Fruit fly (Drosophila melanogaster) whole organism, embryonic: ENCODE data around the gene Hph.

Experiments
- CG10147 ChIP-seq: fragments of 200-800 bp; sonication (Bioruptor generic); optimal IDR thresholded peaks from 2 replicates; lab custom pipeline; 2019; ENCODE audit warnings: missing biosample characterization, mild to moderate bottlenecking, missing genetic modification characterization, moderate library complexity
- CG1024 ChIP-seq: fragments of 200-800 bp; sonication (Bioruptor generic); IDR thresholded peaks from 2 replicates; pipeline ENCODE4 v1.3.6; 2022; ENCODE audit warnings: missing biosample characterization, missing genetic modification characterization
- CG10565 ChIP-seq: fragments of 200-800 bp; sonication (Bioruptor generic); optimal IDR thresholded peaks from 3 replicates; lab custom pipeline; 2016; ENCODE audit warnings: missing biosample characterization, mild to moderate bottlenecking, missing genetic modification characterization
- CG11456 ChIP-seq: fragments of 200-800 bp; sonication (Bioruptor generic); IDR thresholded peaks from 3 replicates; pipeline ENCODE4 v1.3.6; 2022; ENCODE audit warnings: missing biosample characterization, missing genetic modification characterization
- CG11723 ChIP-seq: fragments of 200-800 bp; sonication (Bioruptor generic); optimal IDR thresholded peaks from 2 replicates; lab custom pipeline; 2017; ENCODE audit warnings: missing biosample characterization, mild to moderate bottlenecking, missing genetic modification characterization
- CG12299 ChIP-seq: fragments of 200-800 bp; sonication (Bioruptor generic); optimal IDR thresholded peaks from 2 replicates; lab custom pipeline; 2018; ENCODE audit warnings: missing biosample characterization, mild to moderate bottlenecking, missing genetic modification characterization
- CG12942 ChIP-seq: fragments of 200-800 bp; sonication (Bioruptor generic); optimal IDR thresholded peaks from 3 replicates; lab custom pipeline; 2016; ENCODE audit warnings: missing biosample characterization, missing genetic modification characterization
- CG13123 ChIP-seq: fragments of 200-800 bp; sonication (Bioruptor generic); optimal IDR thresholded peaks from 2 replicates; lab custom pipeline; 2016; ENCODE audit warnings: missing biosample characterization, missing genetic modification characterization
- CG14050 ChIP-seq: fragments of 200-800 bp; sonication (Bioruptor generic); IDR thresholded peaks from 3 replicates; pipeline ENCODE4 v1.3.6; 2022; ENCODE audit warnings: missing biosample characterization, missing genetic modification characterization
- CG14667 ChIP-seq: fragments of 200-800 bp; sonication (Bioruptor generic); IDR thresholded peaks from 2 replicates; pipeline ENCODE4 v1.3.6; 2022; ENCODE audit warnings: missing biosample characterization, missing genetic modification characterization
- CG17328 ChIP-seq: fragments of 200-800 bp; sonication (Bioruptor generic); IDR thresholded peaks from 2 replicates; pipeline ENCODE4 v1.3.6; 2022; ENCODE audit warnings: missing biosample characterization, missing genetic modification characterization
- CG17612 ChIP-seq: fragments of 200-800 bp; sonication (Bioruptor generic); IDR thresholded peaks from 2 replicates; pipeline ENCODE4 v1.3.6; 2022; ENCODE audit warnings: missing biosample characterization, missing genetic modification characterization
- CG18476 ChIP-seq: fragments of 200-800 bp; sonication (Bioruptor generic); optimal IDR thresholded peaks from 2 replicates; lab custom pipeline; 2016; ENCODE audit warnings: missing biosample characterization, mild to moderate bottlenecking, missing genetic modification characterization
- CG18619 ChIP-seq: fragments of 200-800 bp; sonication (Bioruptor generic); optimal IDR thresholded peaks from 3 replicates; lab custom pipeline; 2017; ENCODE audit warnings: missing biosample characterization, mild to moderate bottlenecking, missing genetic modification characterization
- CG18764 ChIP-seq: fragments of 200-800 bp; sonication (Bioruptor generic); optimal IDR thresholded peaks from 3 replicates; lab custom pipeline; 2016; ENCODE audit warnings: missing biosample characterization, missing genetic modification characterization
- CG2116 ChIP-seq: fragments of 200-800 bp; sonication (Bioruptor generic); optimal IDR thresholded peaks from 3 replicates; lab custom pipeline; 2018; ENCODE audit warnings: missing biosample characterization, mild to moderate bottlenecking, missing genetic modification characterization
- CG31365 ChIP-seq: fragments of 200-800 bp; sonication (Bioruptor generic); optimal IDR thresholded peaks from 2 replicates; lab custom pipeline; 2018; ENCODE audit warnings: missing biosample characterization, mild to moderate bottlenecking, missing genetic modification characterization
- CG32532 ChIP-seq: fragments of 200-800 bp; sonication (Bioruptor generic); IDR thresholded peaks from 2 replicates; pipeline ENCODE4 v1.3.6; 2022; ENCODE audit warnings: missing biosample characterization, missing genetic modification characterization
- CG4282 ChIP-seq: fragments of 200-800 bp; sonication (Bioruptor generic); optimal IDR thresholded peaks from 2 replicates; lab custom pipeline; 2016; ENCODE audit warnings: missing biosample characterization, missing genetic modification characterization
- CG4617 ChIP-seq: fragments of 200-800 bp; sonication (Bioruptor generic); optimal IDR thresholded peaks from 3 replicates; lab custom pipeline; 2016; ENCODE audit warnings: missing biosample characterization, missing genetic modification characterization, borderline replicate concordance
- CG4707 ChIP-seq: fragments of 200-800 bp; sonication (Bioruptor generic); optimal IDR thresholded peaks from 2 replicates; lab custom pipeline; 2018; ENCODE audit warnings: missing biosample characterization, mild to moderate bottlenecking, missing genetic modification characterization, moderate library complexity
- CG5245 ChIP-seq: fragments of 200-800 bp; sonication (Bioruptor generic); optimal IDR thresholded peaks from 3 replicates; lab custom pipeline; 2016; ENCODE audit warnings: missing biosample characterization, missing genetic modification characterization
- CG6272 ChIP-seq: fragments of 200-800 bp; sonication (Bioruptor generic); IDR thresholded peaks from 2 replicates; pipeline ENCODE4 v1.3.6; 2022; ENCODE audit warnings: missing biosample characterization, missing genetic modification characterization
- CG6683 ChIP-seq: fragments of 200-800 bp; sonication (Bioruptor generic); optimal IDR thresholded peaks from 2 replicates; lab custom pipeline; 2017; ENCODE audit warnings: missing biosample characterization, mild to moderate bottlenecking, missing genetic modification characterization, missing genetic modification reagents
- CG9215 ChIP-seq: fragments of 200-800 bp; sonication (Bioruptor generic); IDR thresholded peaks from 2 replicates; pipeline ENCODE4 v1.3.6; 2022; ENCODE audit warnings: missing biosample characterization, missing genetic modification characterization
- CG9876 ChIP-seq: fragments of 200-800 bp; sonication (Bioruptor generic); optimal IDR thresholded peaks from 2 replicates; lab custom pipeline; 2016; ENCODE audit warnings: missing biosample characterization, missing genetic modification characterization
- CkIIα-i1 ChIP-seq: fragments of 200-800 bp; sonication (Bioruptor generic); IDR thresholded peaks from 2 replicates; pipeline ENCODE4 v1.3.6; 2022; ENCODE audit warnings: missing biosample characterization, missing genetic modification characterization
- Dad ChIP-seq: fragments of 200-800 bp; sonication (Bioruptor generic); optimal IDR thresholded peaks from 3 replicates; lab custom pipeline; 2016; ENCODE audit warnings: missing biosample characterization, missing genetic modification characterization
- Deaf1 ChIP-seq: fragments of 200-800 bp; optimal IDR thresholded peaks from 3 replicates; lab custom pipeline; 2019; ENCODE audit warnings: missing biosample characterization, mild to moderate bottlenecking, missing genetic modification characterization, moderate library complexity
- Eip74EF ChIP-seq, 2 experiments: fragments of 200-800 bp in 1 of 2; fragments of >200 bp in 1 of 2; sonication (Bioruptor generic) in 1 of 2; optimal IDR thresholded peaks; 2 replicates each; lab custom pipeline; 2017 to 2019; ENCODE audit warnings: missing biosample characterization in 2 of 2, missing genetic modification characterization in 2 of 2, mild to moderate bottlenecking in 1 of 2, moderate library complexity in 1 of 2
- H15 ChIP-seq: fragments of 200-800 bp; sonication (Bioruptor generic); IDR thresholded peaks from 3 replicates; pipeline ENCODE4 v1.3.6; 2022; ENCODE audit warnings: missing biosample characterization, missing genetic modification characterization
- Hr3 ChIP-seq: fragments of 200-800 bp; sonication (Bioruptor generic); optimal IDR thresholded peaks from 3 replicates; lab custom pipeline; 2016; ENCODE audit warnings: missing biosample characterization, missing genetic modification characterization
- Jarid2 ChIP-seq: fragments of 200-800 bp; sonication (Bioruptor generic); optimal IDR thresholded peaks from 3 replicates; lab custom pipeline; 2017; ENCODE audit warnings: mild to moderate bottlenecking, missing biosample characterization, missing genetic modification reagents, missing genetic modification characterization
- Pdp1 ChIP-seq, 2 experiments: fragments of 200-800 bp; sonication (Bioruptor generic); optimal IDR thresholded peaks; 3 replicates each; lab custom pipeline; 2016; ENCODE audit warnings: missing biosample characterization in 2 of 2, missing genetic modification characterization in 2 of 2, mild to moderate bottlenecking in 1 of 2, moderate library complexity in 1 of 2
- ap ChIP-seq: fragments of 200-800 bp; sonication (Bioruptor generic); IDR thresholded peaks from 2 replicates; pipeline ENCODE4 v1.3.6; 2022; ENCODE audit warnings: missing biosample characterization, missing genetic modification characterization
- ase ChIP-seq: fragments of 200-800 bp; sonication (Bioruptor generic); IDR thresholded peaks from 3 replicates; pipeline ENCODE4 v1.3.6; 2022; ENCODE audit warnings: missing biosample characterization, missing genetic modification characterization
- bowl ChIP-seq: fragments of 200-800 bp; sonication (Bioruptor generic); IDR thresholded peaks from 2 replicates; pipeline ENCODE4 v1.3.6; 2022; ENCODE audit warnings: missing biosample characterization, missing genetic modification characterization
- cato ChIP-seq: fragments of 200-800 bp; sonication (Bioruptor generic); optimal IDR thresholded peaks from 2 replicates; lab custom pipeline; 2016; ENCODE audit warnings: missing biosample characterization, missing genetic modification characterization, borderline replicate concordance
- chif ChIP-seq, 2 experiments: fragments of 200-800 bp; sonication (Bioruptor generic); optimal IDR thresholded peaks; 3 replicates each; lab custom pipeline; 2016; ENCODE audit warnings: missing biosample characterization in 2 of 2, missing genetic modification characterization in 2 of 2
- danr ChIP-seq: fragments of 200-800 bp; sonication (Bioruptor generic); IDR thresholded peaks from 2 replicates; pipeline ENCODE4 v1.3.6; 2022; ENCODE audit warnings: missing biosample characterization, missing genetic modification characterization
- ind ChIP-seq: fragments of 200-800 bp; sonication (Bioruptor generic); optimal IDR thresholded peaks from 3 replicates; lab custom pipeline; 2016; ENCODE audit warnings: missing biosample characterization, missing genetic modification characterization
- jumu ChIP-seq: fragments of 200-800 bp; sonication (Bioruptor generic); optimal IDR thresholded peaks from 3 replicates; lab custom pipeline; 2016; ENCODE audit warnings: missing biosample characterization, missing genetic modification characterization
- maf-S ChIP-seq: fragments of 200-800 bp; sonication (Bioruptor generic); optimal IDR thresholded peaks from 2 replicates; lab custom pipeline; 2016; ENCODE audit warnings: missing biosample characterization, missing genetic modification characterization
- odd ChIP-seq: fragments of 200-800 bp; sonication (Bioruptor generic); optimal IDR thresholded peaks from 2 replicates; lab custom pipeline; 2017; ENCODE audit warnings: missing biosample characterization, mild to moderate bottlenecking, missing genetic modification characterization
- peb ChIP-seq: fragments of 200-800 bp; sonication (Bioruptor generic); IDR thresholded peaks from 2 replicates; pipeline ENCODE4 v1.3.6; 2022; ENCODE audit warnings: missing biosample characterization, missing genetic modification characterization
- pzg ChIP-seq: fragments of 200-800 bp; sonication (Bioruptor generic); optimal IDR thresholded peaks from 3 replicates; lab custom pipeline; 2018; ENCODE audit warnings: missing biosample characterization, mild to moderate bottlenecking, missing genetic modification characterization, moderate library complexity
- stwl ChIP-seq: fragments of 200-800 bp; sonication (Bioruptor generic); optimal IDR thresholded peaks from 3 replicates; lab custom pipeline; 2018; ENCODE audit warnings: missing biosample characterization, mild to moderate bottlenecking, missing genetic modification characterization, moderate library complexity
- tio ChIP-seq: fragments of 200-800 bp; sonication (Bioruptor generic); optimal IDR thresholded peaks from 2 replicates; lab custom pipeline; 2017; ENCODE audit warnings: missing biosample characterization, missing genetic modification characterization, inconsistent platforms
- tna ChIP-seq: fragments of 200-800 bp; sonication (Bioruptor generic); IDR thresholded peaks from 2 replicates; pipeline ENCODE4 v1.3.6; 2022; ENCODE audit warnings: missing biosample characterization, missing genetic modification characterization; ENCODE audit not compliant: partially characterized antibody
- trh ChIP-seq: fragments of 200-800 bp; sonication (Bioruptor generic); optimal IDR thresholded peaks from 2 replicates; lab custom pipeline; 2016; ENCODE audit warnings: missing biosample characterization, missing genetic modification characterization
- zf30C ChIP-seq: fragments of 200-800 bp; sonication (Bioruptor generic); optimal IDR thresholded peaks from 3 replicates; lab custom pipeline; 2018; ENCODE audit warnings: missing biosample characterization, mild to moderate bottlenecking, missing genetic modification characterization

Gene Hph

dm6 chr3R:5232197-5232607 is 24.6 kb upstream of the Hph start, which contains the start of the genes Kat60 and Mms19 (continued):
- peak; percentile 62 for TF ChIP-seq Hr3 (GFP tag; lab: Kevin White, UChicago)
- TF ChIP-seq ase (GFP tag; lab: Robert Waterston, UW) = peak; percentile 66; the same call in 1 of the 3 replicates
- TF ChIP-seq Jarid2 (GFP tag; lab: Kevin White, UChicago) = peak; percentile 30
- TF ChIP-seq cato (GFP tag; lab: Kevin White, UChicago) = peak; percentile 58
- TF ChIP-seq CG9876 (GFP tag; lab: Kevin White, UChicago) = peak; percentile 26
- no peak for TF ChIP-seq Deaf1 (tag; lab: Kevin White, UChicago)
- peak; percentile 34 for TF ChIP-seq CG11723 (GFP tag; lab: Kevin White, UChicago)
- peak; percentile 60 for TF ChIP-seq jumu (GFP tag; lab: Kevin White, UChicago)
- TF ChIP-seq CG4707 (GFP tag; lab: Kevin White, UChicago) = no peak
- TF ChIP-seq CG10147 = no peak
- peak; percentile 34 to 69 for TF ChIP-seq chif (GFP tag; optimal IDR thresholded peaks at IDR 0.05; lab: Kevin White, UChicago)
- peak; percentile 29 for TF ChIP-seq CG13123 (GFP tag; lab: Kevin White, UChicago)
- TF ChIP-seq CG17328 (GFP tag; lab: Robert Waterston, UW) = peak; percentile 32; the same call in 1 of the 2 replicates
- no peak for TF ChIP-seq CG10565 (GFP tag; lab: Kevin White, UChicago)
- peak; percentile 88 for TF ChIP-seq pzg
- TF ChIP-seq bowl (GFP tag; lab: Robert Waterston, UW) = no peak
- TF ChIP-seq CG2116 = peak; percentile 97
- no peak for TF ChIP-seq CG31365
- TF ChIP-seq CG1024 = 0 out of 2 replicates have a peak, but pooled peaks have one; percentile 3
- no peak for TF ChIP-seq zf30C (GFP tag; lab: Kevin White, UChicago)
- no peak for TF ChIP-seq ap (GFP tag; lab: Robert Waterston, UW)
- TF ChIP-seq Dad (GFP tag; lab: Kevin White, UChicago) = peak; percentile 43
- no peak for TF ChIP-seq peb (GFP tag; lab: Robert Waterston, UW)
- TF ChIP-seq CG14667 (GFP tag; lab: Robert Waterston, UW) = peak; percentile 66
- no peak for TF ChIP-seq CG6683
- TF ChIP-seq H15 = peak; percentile 55; the same call in 1 of the 3 replicates
- TF ChIP-seq CG14050 (GFP tag; lab: Robert Waterston, UW) = no peak
- peak; percentile 76 for TF ChIP-seq CG18476 (GFP tag; lab: Kevin White, UChicago)
- TF ChIP-seq CG5245 (GFP tag; lab: Kevin White, UChicago) = peak; percentile 13
- peak; percentile 42; the same call in 1 of the 2 replicates for TF ChIP-seq CG17612 (GFP tag; lab: Robert Waterston, UW)
- TF ChIP-seq CkIIα-i1 (GFP tag; lab: Robert Waterston, UW) = no peak
- peak; percentile 55 for TF ChIP-seq CG18764 (GFP tag; lab: Kevin White, UChicago)
- TF ChIP-seq trh (GFP tag; lab: Kevin White, UChicago) = peak; percentile 65
- TF ChIP-seq ind (GFP tag; lab: Kevin White, UChicago) = peak; percentile 73
- TF ChIP-seq danr (GFP tag; lab: Robert Waterston, UW) = peak; percentile 55; the same call in 1 of the 2 replicates
- peak; percentile 68 for TF ChIP-seq CG12942 (GFP tag; lab: Kevin White, UChicago)
- no peak for TF ChIP-seq Eip74EF (GFP tag; optimal IDR thresholded peaks at IDR 0.05; lab: Kevin White, UChicago)
- TF ChIP-seq CG4282 (GFP tag; lab: Kevin White, UChicago) = peak; percentile 3
- peak; percentile 34 for TF ChIP-seq CG12299 (tag; lab: Kevin White, UChicago)
- TF ChIP-seq Pdp1 (GFP tag; optimal IDR thresholded peaks at IDR 0.05; lab: Kevin White, UChicago) = peak; percentile 68 to 77
- TF ChIP-seq tio (GFP tag; lab: Kevin White, UChicago) = peak; percentile 31
- peak; percentile 28 for TF ChIP-seq CG4617 (GFP tag; lab: Kevin White, UChicago)
- TF ChIP-seq CG9215 (GFP tag; lab: Robert Waterston, UW) = peak; percentile 84
- no peak for TF ChIP-seq CG18619 (GFP tag; lab: Kevin White, UChicago)
- peak; percentile 70 for TF ChIP-seq CG6272 (GFP tag; lab: Robert Waterston, UW)
- peak; percentile 71 for TF ChIP-seq CG32532
- peak; percentile 86 for TF ChIP-seq tna
- TF ChIP-seq maf-S (GFP tag; lab: Kevin White, UChicago) = peak; percentile 66
- TF ChIP-seq odd = no peak
- TF ChIP-seq stwl (tag; lab: Kevin White, UChicago) = peak; percentile 47
- TF ChIP-seq CG11456 (GFP tag; lab: Robert Waterston, UW) = peak; percentile 72; the same call in 2 of the 3 replicates
